Fruit fly (Drosophila melanogaster) Kc167 (cell line): ENCODE measurements around the gene Ubr1.

Experiments
- Myc ChIP-seq: fragments of >200 bp; optimal IDR thresholded peaks from 2 replicates; lab custom pipeline; 2017; ENCODE audit warnings: missing external identifiers
- Sin3A ChIP-seq: fragments of >200 bp; optimal IDR thresholded peaks from 2 replicates; lab custom pipeline; 2018; ENCODE audit warnings: missing external identifiers
- h ChIP-seq: fragments of >200 bp; optimal IDR thresholded peaks from 3 replicates; lab custom pipeline; 2018; ENCODE audit warnings: missing external identifiers
- psq ChIP-seq: fragments of >200 bp; optimal IDR thresholded peaks from 2 replicates; lab custom pipeline; 2017; ENCODE audit warnings: missing external identifiers

- TF ChIP-seq h (lab: Kevin White, UChicago), result no peak
- no peak for TF ChIP-seq Myc (lab: Kevin White, UChicago)
- TF ChIP-seq Sin3A (lab: Kevin White, UChicago), result no peak
- no peak for TF ChIP-seq psq (lab: Kevin White, UChicago)
Measured at dm6 chrX:16923503-16923902, 45.0 kb downstream of the Ubr1 start.
